Worm (Caenorhabditis elegans): ENCODE measurements around the gene pcca-1.

ce11 chrX:7627351-7627750, 33.4 kb downstream of the pcca-1 start, which contains the start of gene nlp-61:
- TF ChIP-seq lin-15B (tag; optimal IDR thresholded peaks at IDR 0.05) (no peak), nhr-76 (tag; optimal IDR thresholded peaks at IDR 0.05) (no peak), ama-1 (optimal IDR thresholded peaks at IDR 0.05) (no peak), nhr-77 (tag; optimal IDR thresholded peaks at IDR 0.05) (no peak), ztf-11 (tag; optimal IDR thresholded peaks at IDR 0.05) (no peak)

Measured in whole organism, L3 larva.